Fruit fly (Drosophila melanogaster): ENCODE measurements around the gene CG45487.

The CG45487 gene

DNA sequence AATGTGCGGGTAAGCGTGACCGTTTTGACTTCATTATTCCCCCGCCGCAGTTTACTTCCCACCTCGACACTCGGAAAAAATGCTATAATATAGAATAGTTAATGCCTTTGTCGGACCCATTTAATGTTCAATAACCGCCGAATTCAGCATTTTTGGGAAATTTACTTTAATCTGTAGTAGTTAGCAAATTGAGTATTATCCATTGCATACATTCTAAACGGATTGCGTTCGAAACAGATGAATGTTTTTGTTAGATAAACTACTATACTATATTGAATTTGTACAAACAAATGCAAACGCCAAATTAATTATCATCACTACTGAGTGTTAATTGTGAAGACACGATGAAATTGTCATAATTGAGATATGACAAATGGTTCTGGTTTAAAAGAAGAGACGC lies 30.9 kb downstream of the CG45487 start (continued):
- TF ChIP-seq ss (GFP tag; optimal IDR thresholded peaks at IDR 0.05) (no peak), CG10669 (GFP tag; optimal IDR thresholded peaks at IDR 0.05) (peak; percentile 20), achi (GFP tag; optimal IDR thresholded peaks at IDR 0.05) (peak; percentile 30), Hr38 (GFP tag; optimal IDR thresholded peaks at IDR 0.05) (no peak), CG6163 (GFP tag; IDR thresholded peaks at IDR 0.05) (no peak), Met (GFP tag; optimal IDR thresholded peaks at IDR 0.05) (peak; percentile 0), CG34406 (GFP tag; optimal IDR thresholded peaks at IDR 0.05) (peak; percentile 14), Hr4 (GFP tag; optimal IDR thresholded peaks at IDR 0.05) (peak; percentile 26), Eip78C (GFP tag) (peak; percentile 21), svp (GFP tag) (no peak), acj6 (GFP tag; optimal IDR thresholded peaks at IDR 0.05) (peak; percentile 21), CG1621 (tag; optimal IDR thresholded peaks at IDR 0.05) (no peak), CG7368 (GFP tag; optimal IDR thresholded peaks at IDR 0.05) (no peak), CG3919 (GFP tag; optimal IDR thresholded peaks at IDR 0.05) (peak; percentile 18), Sox14 (GFP tag; optimal IDR thresholded peaks at IDR 0.05) (no peak), Gug (GFP tag; IDR thresholded peaks at IDR 0.05) (0 out of 2 replicates have a peak, but pooled peaks have one; percentile 9), eg (GFP tag; IDR thresholded peaks at IDR 0.05) (no peak), CG6276 (GFP tag; optimal IDR thresholded peaks at IDR 0.05) (no peak), CG32006 (GFP tag; optimal IDR thresholded peaks at IDR 0.05) (peak; percentile 69), Smox (GFP tag; optimal IDR thresholded peaks at IDR 0.05) (peak; percentile 5), CG4318 (GFP tag; optimal IDR thresholded peaks at IDR 0.05) (peak; percentile 35), CG6854 (GFP tag; optimal IDR thresholded peaks at IDR 0.05) (no peak), Lpt (GFP tag; optimal IDR thresholded peaks at IDR 0.05) (no peak), Hr39 (GFP tag; optimal IDR thresholded peaks at IDR 0.05) (no peak), CG10631 (GFP tag; optimal IDR thresholded peaks at IDR 0.05) (peak; percentile 8), fd85E (GFP tag; optimal IDR thresholded peaks at IDR 0.05) (no peak), pdm3 (GFP tag; optimal IDR thresholded peaks at IDR 0.05) (peak; percentile 7), vri (GFP tag; optimal IDR thresholded peaks at IDR 0.05) (no peak), CG8632 (GFP tag; optimal IDR thresholded peaks at IDR 0.05) (no peak), CG3032 (tag; optimal IDR thresholded peaks at IDR 0.05) (peak; percentile 4), dsx (GFP tag; optimal IDR thresholded peaks at IDR 0.05; ENCODE audit: poor library complexity, severe bottlenecking) (no peak), lz (GFP tag; optimal IDR thresholded peaks at IDR 0.05) (peak; percentile 16), fkh (GFP tag; optimal IDR thresholded peaks at IDR 0.05) (no peak), CG16779 (tag; optimal IDR thresholded peaks at IDR 0.05) (no peak), OdsH (GFP tag; optimal IDR thresholded peaks at IDR 0.05) (peak; percentile 32), CG31627 (GFP tag; optimal IDR thresholded peaks at IDR 0.05) (no peak)

- peak; percentile 33 for TF ChIP-seq CG6276 (GFP tag; optimal IDR thresholded peaks at IDR 0.05)
- TF ChIP-seq CG10631 (GFP tag; optimal IDR thresholded peaks at IDR 0.05): peak; percentile 50
- no peak for TF ChIP-seq Eip93F (GFP tag; optimal IDR thresholded peaks at IDR 0.05)
- TF ChIP-seq Sox102F (GFP tag; optimal IDR thresholded peaks at IDR 0.05): peak; percentile 41
- peak; percentile 36 for TF ChIP-seq CG7368 (GFP tag; optimal IDR thresholded peaks at IDR 0.05)
- TF ChIP-seq dsx (GFP tag; optimal IDR thresholded peaks at IDR 0.05; ENCODE audit: poor library complexity, severe bottlenecking): peak; percentile 28
- peak; percentile 3 for TF ChIP-seq Ets21C (GFP tag; optimal IDR thresholded peaks at IDR 0.05)
- no peak for TF ChIP-seq CG11294 (GFP tag; IDR thresholded peaks at IDR 0.05)
- peak; percentile 69 for TF ChIP-seq acj6 (GFP tag; optimal IDR thresholded peaks at IDR 0.05)
- TF ChIP-seq Gug (GFP tag; IDR thresholded peaks at IDR 0.05): no peak
- TF ChIP-seq CG34406 (GFP tag; optimal IDR thresholded peaks at IDR 0.05): peak; percentile 61
- TF ChIP-seq fkh (GFP tag; optimal IDR thresholded peaks at IDR 0.05): no peak
- TF ChIP-seq CG3919 (GFP tag; optimal IDR thresholded peaks at IDR 0.05): peak; percentile 37
- TF ChIP-seq CG8319 (GFP tag; optimal IDR thresholded peaks at IDR 0.05): no peak
- peak; percentile 61 for TF ChIP-seq OdsH (GFP tag; optimal IDR thresholded peaks at IDR 0.05)
- TF ChIP-seq CG6163 (GFP tag; IDR thresholded peaks at IDR 0.05): peak; percentile 38; the same call in 1 of the 3 replicates
- TF ChIP-seq Ets96B (tag; optimal IDR thresholded peaks at IDR 0.05): peak; percentile 59
- TF ChIP-seq CG6808 (GFP tag; optimal IDR thresholded peaks at IDR 0.05): peak; percentile 16
- TF ChIP-seq CG31627 (GFP tag; optimal IDR thresholded peaks at IDR 0.05): peak; percentile 12
- TF ChIP-seq CG32006 (GFP tag; optimal IDR thresholded peaks at IDR 0.05): peak; percentile 70
- TF ChIP-seq eg (GFP tag; IDR thresholded peaks at IDR 0.05): peak; percentile 66
- TF ChIP-seq salr (GFP tag; optimal IDR thresholded peaks at IDR 0.05): peak in 1 of 2 experiments; percentile 43
- TF ChIP-seq topi (GFP tag; optimal IDR thresholded peaks at IDR 0.05): peak; percentile 58
- peak; percentile 67 for TF ChIP-seq esn (GFP tag; optimal IDR thresholded peaks at IDR 0.05)
- peak; percentile 60 for TF ChIP-seq CG8632 (GFP tag; optimal IDR thresholded peaks at IDR 0.05)
- peak; percentile 20 for TF ChIP-seq CG4318 (GFP tag; optimal IDR thresholded peaks at IDR 0.05)
- peak; percentile 70 for TF ChIP-seq net (GFP tag; optimal IDR thresholded peaks at IDR 0.05)
- TF ChIP-seq Eip78C (GFP tag): peak; percentile 92
- peak; percentile 53 for TF ChIP-seq CG10669 (GFP tag; optimal IDR thresholded peaks at IDR 0.05)
Observed at dm6 chrX:19878342-19879204, 36.5 kb downstream of the CG45487 start.

Measured in whole organism, prepupa.